Worm (Caenorhabditis elegans) whole organism, midembryonic: ENCODE measurements around the gene R11G1.7.

Source experiments
- flt-1 ChIP-seq: fragments of 200-800 bp; sonication (Bioruptor generic); IDR thresholded peaks from 2 replicates; pipeline ENCODE4 v1.3.6; 2022; ENCODE audit warnings: missing genetic modification characterization, missing compliant biosample characterization
- ztf-29 ChIP-seq: fragments of 200-800 bp; sonication (Bioruptor generic); IDR thresholded peaks from 2 replicates; pipeline ENCODE4 v1.3.6; 2022; ENCODE audit warnings: missing genetic modification reagents, missing genetic modification characterization, missing compliant biosample characterization

DNA sequence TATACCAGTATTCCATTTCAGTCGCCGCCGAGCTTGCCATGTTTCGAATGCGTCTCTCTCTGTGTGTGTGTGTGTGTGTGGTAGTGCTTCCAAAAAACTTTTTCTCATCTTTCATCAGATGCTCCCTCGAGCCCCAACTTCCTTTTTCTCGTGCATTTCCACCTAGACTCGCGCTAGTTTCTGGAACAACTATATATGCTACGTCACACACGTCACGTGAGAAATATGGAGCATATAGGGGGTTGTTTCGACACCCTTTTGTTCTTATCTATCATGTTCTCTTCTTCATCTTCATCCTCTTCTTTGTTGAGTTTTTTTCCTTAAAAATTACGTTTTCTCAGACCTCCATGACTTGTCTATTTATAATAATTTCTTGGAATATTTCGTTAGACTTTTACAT lies 49.2 kb downstream of the R11G1.7 start:
- no peak for TF ChIP-seq flt-1 (GFP tag; lab: Robert Waterston, UW)
- TF ChIP-seq ztf-29 (GFP tag; lab: Robert Waterston, UW) = no peak
